Fruit fly (Drosophila melanogaster) whole organism, embryonic: ENCODE results near the gene dunk.

Experiments used
- CG11085 ChIP-seq: fragments of 200-800 bp; sonication (Bioruptor generic); IDR thresholded peaks from 2 replicates; pipeline ENCODE4 v1.3.6; 2022; ENCODE audit warnings: missing biosample characterization, missing genetic modification characterization
- CG12391 ChIP-seq: fragments of 200-800 bp; sonication (Bioruptor generic); optimal IDR thresholded peaks from 3 replicates; lab custom pipeline; 2018; ENCODE audit warnings: missing biosample characterization, mild to moderate bottlenecking, missing genetic modification characterization, moderate library complexity
- CG13123 ChIP-seq: fragments of 200-800 bp; sonication (Bioruptor generic); optimal IDR thresholded peaks from 2 replicates; lab custom pipeline; 2016; ENCODE audit warnings: missing biosample characterization, missing genetic modification characterization
- CG13296 ChIP-seq: fragments of 200-800 bp; sonication (Bioruptor generic); optimal IDR thresholded peaks from 3 replicates; lab custom pipeline; 2018; ENCODE audit warnings: missing biosample characterization, mild to moderate bottlenecking, missing genetic modification characterization
- CG15073 ChIP-seq: fragments of 200-800 bp; sonication (Bioruptor generic); optimal IDR thresholded peaks from 2 replicates; lab custom pipeline; 2016; ENCODE audit warnings: missing biosample characterization, missing genetic modification characterization
- CG15601 ChIP-seq: fragments of 200-800 bp; sonication (Bioruptor generic); optimal IDR thresholded peaks from 3 replicates; lab custom pipeline; 2019; ENCODE audit warnings: missing biosample characterization, mild to moderate bottlenecking, missing genetic modification characterization, moderate library complexity
- CG16815 ChIP-seq: fragments of 200-800 bp; sonication (Bioruptor generic); optimal IDR thresholded peaks from 3 replicates; lab custom pipeline; 2017; ENCODE audit warnings: missing biosample characterization, mild to moderate bottlenecking, missing genetic modification characterization
- CG16863 ChIP-seq: fragments of 200-800 bp; sonication (Bioruptor generic); optimal IDR thresholded peaks from 3 replicates; lab custom pipeline; 2016; ENCODE audit warnings: missing biosample characterization, missing genetic modification characterization
- CG18599 ChIP-seq: fragments of 200-800 bp; sonication (Bioruptor generic); optimal IDR thresholded peaks from 3 replicates; lab custom pipeline; 2017; ENCODE audit warnings: missing biosample characterization, missing genetic modification characterization, mild to moderate bottlenecking, moderate library complexity, missing genetic modification reagents
- CG30403 ChIP-seq: fragments of 200-800 bp; sonication (Bioruptor generic); optimal IDR thresholded peaks from 3 replicates; lab custom pipeline; 2016; ENCODE audit warnings: missing biosample characterization, missing genetic modification characterization
- CG31365 ChIP-seq: fragments of 200-800 bp; sonication (Bioruptor generic); optimal IDR thresholded peaks from 2 replicates; lab custom pipeline; 2018; ENCODE audit warnings: missing biosample characterization, mild to moderate bottlenecking, missing genetic modification characterization
- CG32532 ChIP-seq: fragments of 200-800 bp; sonication (Bioruptor generic); IDR thresholded peaks from 2 replicates; pipeline ENCODE4 v1.3.6; 2022; ENCODE audit warnings: missing biosample characterization, missing genetic modification characterization
- CG32767 ChIP-seq: fragments of 200-800 bp; sonication (Bioruptor generic); IDR thresholded peaks from 2 replicates; pipeline ENCODE4 v1.3.6; 2022; ENCODE audit warnings: missing biosample characterization, missing genetic modification characterization
- CG34376 ChIP-seq: fragments of 200-800 bp; sonication (Bioruptor generic); optimal IDR thresholded peaks from 2 replicates; lab custom pipeline; 2018; ENCODE audit warnings: missing biosample characterization, mild to moderate bottlenecking, missing genetic modification characterization
- CG3995 ChIP-seq: fragments of 200-800 bp; sonication (Bioruptor generic); optimal IDR thresholded peaks from 3 replicates; lab custom pipeline; 2016; ENCODE audit warnings: missing biosample characterization, missing genetic modification characterization
- CG42726 ChIP-seq: fragments of 200-800 bp; sonication (Bioruptor generic); IDR thresholded peaks from 2 replicates; pipeline ENCODE4 v1.3.6; 2022; ENCODE audit warnings: missing biosample characterization, missing genetic modification characterization; ENCODE audit not compliant: partially characterized antibody
- CG4424 ChIP-seq: fragments of 200-800 bp; sonication (Bioruptor generic); optimal IDR thresholded peaks from 3 replicates; lab custom pipeline; 2016; ENCODE audit warnings: missing biosample characterization, missing genetic modification characterization
- CG6254 ChIP-seq: fragments of 200-800 bp; sonication (Bioruptor generic); optimal IDR thresholded peaks from 3 replicates; lab custom pipeline; 2017; ENCODE audit warnings: mild to moderate bottlenecking, missing biosample characterization, missing genetic modification reagents, missing genetic modification characterization
- CG6791 ChIP-seq: fragments of 200-800 bp; sonication (Bioruptor generic); IDR thresholded peaks from 3 replicates; pipeline ENCODE4 v1.3.6; 2022; ENCODE audit warnings: missing biosample characterization, missing genetic modification characterization; ENCODE audit not compliant: partially characterized antibody
- CG8290 ChIP-seq, 3 experiments: fragments of 200-800 bp; sonication (Bioruptor generic); optimal IDR thresholded peaks; 2 replicates each; lab custom pipeline; 2016 to 2019; ENCODE audit warnings: missing biosample characterization in 3 of 3, missing genetic modification characterization in 3 of 3, mild to moderate bottlenecking in 2 of 3, moderate library complexity in 1 of 3
- D ChIP-seq, 2 experiments: fragments of 200-800 bp in 1 of 2; fragments of >200 bp in 1 of 2; sonication (Bioruptor generic) in 1 of 2; optimal IDR thresholded peaks; 2 replicates in 1 of 2; 3 replicates in 1 of 2; lab custom pipeline; 2017; ENCODE audit warnings: mild to moderate bottlenecking in 1 of 2, missing biosample characterization in 1 of 2, missing genetic modification characterization in 1 of 2, missing genetic modification reagents in 1 of 2
- Dbx ChIP-seq: fragments of 200-800 bp; sonication (Bioruptor generic); IDR thresholded peaks from 3 replicates; pipeline ENCODE4 v1.3.6; 2022; ENCODE audit warnings: missing biosample characterization, missing genetic modification characterization
- Drgx ChIP-seq: fragments of 200-800 bp; sonication (Bioruptor generic); IDR thresholded peaks from 2 replicates; pipeline ENCODE4 v1.3.6; 2022; ENCODE audit warnings: missing biosample characterization, missing genetic modification characterization
- ERR ChIP-seq: fragments of 200-800 bp; sonication (Bioruptor generic); optimal IDR thresholded peaks from 2 replicates; lab custom pipeline; 2016; ENCODE audit warnings: missing biosample characterization, missing genetic modification characterization
- GATAe ChIP-seq: fragments of 200-800 bp; sonication (Bioruptor generic); conservative IDR thresholded peaks from 2 replicates; pipeline ENCODE4 v1.3.6; 2022; ENCODE audit warnings: missing biosample characterization, missing genetic modification characterization
- H2.0 ChIP-seq: fragments of 200-800 bp; sonication (Bioruptor generic); IDR thresholded peaks from 2 replicates; pipeline ENCODE4 v1.3.6; 2022; ENCODE audit warnings: missing biosample characterization, missing genetic modification characterization
- HmgD ChIP-seq: fragments of 200-800 bp; sonication (Bioruptor generic); optimal IDR thresholded peaks from 3 replicates; lab custom pipeline; 2016; ENCODE audit warnings: missing biosample characterization, missing genetic modification characterization
- Lim3 ChIP-seq: fragments of 200-800 bp; sonication (Bioruptor generic); IDR thresholded peaks from 2 replicates; pipeline ENCODE4 v1.3.6; 2022; ENCODE audit warnings: missing biosample characterization, missing genetic modification characterization
- NC2β ChIP-seq: fragments of 200-800 bp; sonication (Bioruptor generic); optimal IDR thresholded peaks from 2 replicates; lab custom pipeline; 2016; ENCODE audit warnings: missing biosample characterization, missing genetic modification characterization
- Pdp1 ChIP-seq, 2 experiments: fragments of 200-800 bp; sonication (Bioruptor generic); optimal IDR thresholded peaks; 3 replicates each; lab custom pipeline; 2016; ENCODE audit warnings: missing biosample characterization in 2 of 2, missing genetic modification characterization in 2 of 2, mild to moderate bottlenecking in 1 of 2, moderate library complexity in 1 of 2
- Sox102F ChIP-seq: fragments of 200-800 bp; sonication (Bioruptor generic); optimal IDR thresholded peaks from 2 replicates; lab custom pipeline; 2018; ENCODE audit warnings: missing biosample characterization, mild to moderate bottlenecking, missing genetic modification characterization, moderate library complexity
- Ssrp ChIP-seq: fragments of 200-800 bp; sonication (Bioruptor generic); optimal IDR thresholded peaks from 2 replicates; lab custom pipeline; 2018; ENCODE audit warnings: missing biosample characterization, mild to moderate bottlenecking, missing genetic modification characterization, moderate library complexity
- Tbp ChIP-seq: fragments of >200 bp; optimal IDR thresholded peaks from 2 replicates; lab custom pipeline; 2018; ENCODE audit warnings: missing biosample characterization, missing genetic modification characterization
- amos ChIP-seq: fragments of 200-800 bp; sonication (Bioruptor generic); IDR thresholded peaks from 2 replicates; pipeline ENCODE4 v1.3.6; 2022; ENCODE audit warnings: missing biosample characterization, missing genetic modification characterization; ENCODE audit not compliant: partially characterized antibody
- ara ChIP-seq: fragments of 200-800 bp; sonication (Bioruptor generic); IDR thresholded peaks from 2 replicates; pipeline ENCODE4 v1.3.6; 2022; ENCODE audit warnings: missing biosample characterization, missing genetic modification characterization
- bbx ChIP-seq: fragments of 200-800 bp; sonication (Bioruptor generic); IDR thresholded peaks from 2 replicates; pipeline ENCODE4 v1.3.6; 2022; ENCODE audit warnings: missing biosample characterization, missing genetic modification characterization; ENCODE audit not compliant: partially characterized antibody
- caup ChIP-seq: fragments of 200-800 bp; sonication (Bioruptor generic); optimal IDR thresholded peaks from 3 replicates; lab custom pipeline; 2017; ENCODE audit warnings: missing biosample characterization, mild to moderate bottlenecking, missing genetic modification characterization, moderate library complexity; ENCODE audit not compliant: severe bottlenecking
- chm ChIP-seq: fragments of 200-800 bp; sonication (Bioruptor generic); IDR thresholded peaks from 2 replicates; pipeline ENCODE4 v1.3.6; 2022; ENCODE audit warnings: missing biosample characterization, missing genetic modification characterization
- gcm ChIP-seq: fragments of 200-800 bp; sonication (Bioruptor generic); optimal IDR thresholded peaks from 2 replicates; lab custom pipeline; 2019; ENCODE audit warnings: missing biosample characterization, mild to moderate bottlenecking, missing genetic modification characterization, moderate library complexity
- gfzf ChIP-seq: fragments of 200-800 bp; sonication (Bioruptor generic); optimal IDR thresholded peaks from 2 replicates; lab custom pipeline; 2016; ENCODE audit warnings: missing biosample characterization, mild to moderate bottlenecking, missing genetic modification characterization, moderate library complexity
- hkb ChIP-seq, 2 experiments: fragments of 200-800 bp in 1 of 2; fragments of >200 bp in 1 of 2; sonication (Bioruptor generic) in 1 of 2; IDR thresholded peaks in 1 of 2; optimal IDR thresholded peaks in 1 of 2; 2 replicates each; pipeline versions ENCODE4 v1.3.6 to Lab custom; 2017 to 2022; ENCODE audit warnings: missing biosample characterization in 1 of 2, missing genetic modification characterization in 1 of 2
- jing ChIP-seq: fragments of 200-800 bp; sonication (Bioruptor generic); optimal IDR thresholded peaks from 2 replicates; lab custom pipeline; 2018; ENCODE audit warnings: missing biosample characterization, mild to moderate bottlenecking, missing genetic modification characterization
- jumu ChIP-seq: fragments of 200-800 bp; sonication (Bioruptor generic); optimal IDR thresholded peaks from 3 replicates; lab custom pipeline; 2016; ENCODE audit warnings: missing biosample characterization, missing genetic modification characterization
- lilli ChIP-seq: fragments of 200-800 bp; sonication (Bioruptor generic); optimal IDR thresholded peaks from 3 replicates; lab custom pipeline; 2016; ENCODE audit warnings: missing biosample characterization, missing genetic modification characterization
- nau ChIP-seq: fragments of 200-800 bp; sonication (Bioruptor generic); optimal IDR thresholded peaks from 3 replicates; lab custom pipeline; 2017; ENCODE audit warnings: missing biosample characterization, mild to moderate bottlenecking, missing genetic modification characterization, missing genetic modification reagents
- repo ChIP-seq: fragments of 200-800 bp; sonication (Bioruptor generic); optimal IDR thresholded peaks from 2 replicates; lab custom pipeline; 2016; ENCODE audit warnings: missing biosample characterization, missing genetic modification characterization
- stc ChIP-seq: fragments of 200-800 bp; sonication (Bioruptor generic); IDR thresholded peaks from 2 replicates; pipeline ENCODE4 v1.3.6; 2022; ENCODE audit warnings: missing biosample characterization, missing genetic modification characterization
- unc-4 ChIP-seq: fragments of 200-800 bp; sonication (Bioruptor generic); IDR thresholded peaks from 2 replicates; pipeline ENCODE4 v1.3.6; 2022; ENCODE audit warnings: missing biosample characterization, missing genetic modification characterization; ENCODE audit not compliant: partially characterized antibody

Gene dunk

dm6 chr2L:22121651-22122165 lies 29.7 kb upstream of the dunk start (continued):
- TF ChIP-seq caup (GFP tag; lab: Kevin White, UChicago) (no peak), CG31365 (tag; lab: Kevin White, UChicago) (no peak), H2.0 (no peak), amos (GFP tag; lab: Robert Waterston, UW) (0 out of 2 replicates have a peak, but pooled peaks have one; percentile 24), bbx (GFP tag; lab: Robert Waterston, UW) (no peak), CG15073 (no peak), nau (GFP tag; lab: Kevin White, UChicago) (no peak), ERR (no peak), stc (GFP tag; lab: Robert Waterston, UW) (no peak), Pdp1 (GFP tag; optimal IDR thresholded peaks at IDR 0.05; lab: Kevin White, UChicago) (peak in 1 of 2 experiments; percentile 41), gfzf (GFP tag; lab: Kevin White, UChicago) (peak; percentile 81), CG11085 (no peak), ara (GFP tag; lab: Robert Waterston, UW) (no peak), CG6254 (GFP tag; lab: Kevin White, UChicago) (no peak), Ssrp (tag; lab: Kevin White, UChicago) (no peak), CG4424 (GFP tag; lab: Kevin White, UChicago) (no peak), CG13296 (GFP tag; lab: Kevin White, UChicago) (no peak), CG15601 (no peak), D (optimal IDR thresholded peaks at IDR 0.05; lab: Kevin White, UChicago) (no peak), D (GFP tag; optimal IDR thresholded peaks at IDR 0.05; lab: Kevin White, UChicago) (no peak), CG30403 (GFP tag; lab: Kevin White, UChicago) (peak; percentile 9), CG32532 (GFP tag; lab: Robert Waterston, UW) (no peak), CG18599 (GFP tag; lab: Kevin White, UChicago) (no peak), Dbx (GFP tag; lab: Robert Waterston, UW) (no peak), CG34376 (GFP tag; lab: Kevin White, UChicago) (no peak), gcm (GFP tag; lab: Kevin White, UChicago) (no peak), chm (no peak), HmgD (GFP tag; lab: Kevin White, UChicago) (peak; percentile 49), repo (no peak), CG16863 (GFP tag; lab: Kevin White, UChicago) (no peak), CG3995 (peak; percentile 50), jing (no peak), unc-4 (no peak), NC2β (GFP tag; lab: Kevin White, UChicago) (no peak), CG6791 (0 out of 3 replicates have a peak, but pooled peaks have one; percentile 14), lilli (GFP tag; lab: Kevin White, UChicago) (peak; percentile 15), jumu (GFP tag; lab: Kevin White, UChicago) (peak; percentile 13), Lim3 (no peak), GATAe (GFP tag; lab: Robert Waterston, UW) (no peak), Drgx (GFP tag; lab: Robert Waterston, UW) (no peak), CG13123 (GFP tag; lab: Kevin White, UChicago) (no peak), Tbp (GFP tag; lab: Kevin White, UChicago) (no peak), CG12391 (tag; lab: Kevin White, UChicago) (peak; percentile 25), CG32767 (GFP tag; lab: Robert Waterston, UW) (no peak), CG16815 (GFP tag; lab: Kevin White, UChicago) (no peak), hkb (optimal IDR thresholded peaks at IDR 0.05; lab: Kevin White, UChicago) (no peak), hkb (GFP tag; IDR thresholded peaks at IDR 0.05; lab: Robert Waterston, UW) (no peak), CG8290 (GFP tag; optimal IDR thresholded peaks at IDR 0.05; lab: Kevin White, UChicago) (peak; percentile 40), CG8290 (tag; optimal IDR thresholded peaks at IDR 0.05; lab: Kevin White, UChicago) (peak in 1 of 2 experiments; percentile 57), Sox102F (GFP tag; lab: Kevin White, UChicago) (no peak), CG42726 (no peak; the same call in none of the 2 replicates)
